Fruit fly (Drosophila melanogaster) whole organism, embryonic: ENCODE data around the gene CG11396.
A peak's percentile ranks its signal among the peaks of the same experiment; 100 is the strongest.

Experiments
- Bdp1 ChIP-seq: fragments of 200-800 bp; sonication (Bioruptor generic); optimal IDR thresholded peaks from 3 replicates; lab custom pipeline; 2016; ENCODE audit warnings: missing biosample characterization, missing genetic modification characterization
- Bgb ChIP-seq: fragments of 200-800 bp; sonication (Bioruptor generic); IDR thresholded peaks from 2 replicates; pipeline ENCODE4 v1.3.6; 2022; ENCODE audit warnings: missing biosample characterization, missing genetic modification characterization; ENCODE audit not compliant: partially characterized antibody
- CG10366 ChIP-seq: fragments of 200-800 bp; sonication (Bioruptor generic); IDR thresholded peaks from 2 replicates; pipeline ENCODE4 v1.3.6; 2022; ENCODE audit warnings: missing biosample characterization, missing genetic modification characterization
- CG10462 ChIP-seq: fragments of 200-800 bp; sonication (Bioruptor generic); optimal IDR thresholded peaks from 2 replicates; lab custom pipeline; 2016; ENCODE audit warnings: missing biosample characterization, missing genetic modification characterization
- CG11696 ChIP-seq: fragments of 200-800 bp; sonication (Bioruptor generic); IDR thresholded peaks from 2 replicates; pipeline ENCODE4 v1.3.6; 2022; ENCODE audit warnings: missing biosample characterization, missing genetic modification characterization
- CG14667 ChIP-seq: fragments of 200-800 bp; sonication (Bioruptor generic); IDR thresholded peaks from 2 replicates; pipeline ENCODE4 v1.3.6; 2022; ENCODE audit warnings: missing biosample characterization, missing genetic modification characterization
- CG1647 ChIP-seq: fragments of 200-800 bp; sonication (Bioruptor generic); optimal IDR thresholded peaks from 3 replicates; lab custom pipeline; 2016; ENCODE audit warnings: missing biosample characterization, missing genetic modification characterization
- CG18619 ChIP-seq: fragments of 200-800 bp; sonication (Bioruptor generic); optimal IDR thresholded peaks from 3 replicates; lab custom pipeline; 2017; ENCODE audit warnings: missing biosample characterization, mild to moderate bottlenecking, missing genetic modification characterization
- CG2678 ChIP-seq: fragments of 200-800 bp; sonication (Bioruptor generic); optimal IDR thresholded peaks from 3 replicates; lab custom pipeline; 2019; ENCODE audit warnings: missing biosample characterization, mild to moderate bottlenecking, missing genetic modification characterization, moderate library complexity
- CG3281 ChIP-seq: fragments of 200-800 bp; sonication (Bioruptor generic); optimal IDR thresholded peaks from 3 replicates; lab custom pipeline; 2017; ENCODE audit warnings: missing biosample characterization, mild to moderate bottlenecking, missing genetic modification characterization
- CG34376 ChIP-seq: fragments of 200-800 bp; sonication (Bioruptor generic); optimal IDR thresholded peaks from 2 replicates; lab custom pipeline; 2018; ENCODE audit warnings: missing biosample characterization, mild to moderate bottlenecking, missing genetic modification characterization
- CG3726 ChIP-seq: fragments of 200-800 bp; sonication (Bioruptor generic); IDR thresholded peaks from 3 replicates; pipeline ENCODE4, ENCODE4 v1.3.6; 2022; ENCODE audit warnings: missing biosample characterization, missing genetic modification characterization
- CG4328 ChIP-seq: fragments of 200-800 bp; sonication (Bioruptor generic); optimal IDR thresholded peaks from 3 replicates; lab custom pipeline; 2017; ENCODE audit warnings: missing biosample characterization, missing genetic modification reagents, missing genetic modification characterization
- CG6689 ChIP-seq: fragments of 200-800 bp; sonication (Bioruptor generic); IDR thresholded peaks from 2 replicates; pipeline ENCODE4 v1.3.6; 2022; ENCODE audit warnings: missing biosample characterization, missing genetic modification characterization
- CG7271 ChIP-seq: fragments of 200-800 bp; sonication (Bioruptor generic); optimal IDR thresholded peaks from 2 replicates; lab custom pipeline; 2018; ENCODE audit warnings: missing biosample characterization, mild to moderate bottlenecking, missing genetic modification characterization, moderate library complexity
- CG8359 ChIP-seq: fragments of 200-800 bp; sonication (Bioruptor generic); optimal IDR thresholded peaks from 2 replicates; lab custom pipeline; 2017; ENCODE audit warnings: missing biosample characterization, mild to moderate bottlenecking, missing genetic modification characterization, borderline replicate concordance
- CG8388 ChIP-seq: fragments of 200-800 bp; sonication (Bioruptor generic); optimal IDR thresholded peaks from 2 replicates; lab custom pipeline; 2019; ENCODE audit warnings: missing biosample characterization, mild to moderate bottlenecking, missing genetic modification characterization, moderate library complexity
- CG9817 ChIP-seq: fragments of 200-800 bp; sonication (Bioruptor generic); optimal IDR thresholded peaks from 2 replicates; lab custom pipeline; 2018; ENCODE audit warnings: missing biosample characterization, mild to moderate bottlenecking, missing genetic modification characterization, moderate library complexity
- CHES-1-like ChIP-seq: fragments of 200-800 bp; sonication (Bioruptor generic); optimal IDR thresholded peaks from 2 replicates; lab custom pipeline; 2016; ENCODE audit warnings: missing biosample characterization, missing genetic modification characterization
- CrebB ChIP-seq: fragments of 200-800 bp; sonication (Bioruptor generic); optimal IDR thresholded peaks from 3 replicates; lab custom pipeline; 2018; ENCODE audit warnings: missing biosample characterization, mild to moderate bottlenecking, missing genetic modification characterization
- Doc3 ChIP-seq: fragments of 200-800 bp; sonication (Bioruptor generic); IDR thresholded peaks from 3 replicates; pipeline ENCODE4 v1.3.6; 2022; ENCODE audit warnings: missing biosample characterization, missing genetic modification characterization; ENCODE audit not compliant: partially characterized antibody
- HLH3B ChIP-seq: fragments of 200-800 bp; sonication (Bioruptor generic); IDR thresholded peaks from 2 replicates; pipeline ENCODE4 v1.3.6; 2022; ENCODE audit warnings: missing biosample characterization, missing genetic modification characterization
- Kr ChIP-seq: fragments of 200-800 bp; sonication (Bioruptor generic); optimal IDR thresholded peaks from 2 replicates; lab custom pipeline; 2017; ENCODE audit warnings: missing biosample characterization, mild to moderate bottlenecking, missing genetic modification characterization
- Myb ChIP-seq: fragments of 200-800 bp; sonication (Bioruptor generic); optimal IDR thresholded peaks from 2 replicates; lab custom pipeline; 2016; ENCODE audit warnings: missing biosample characterization, missing genetic modification characterization
- Optix ChIP-seq: fragments of 200-800 bp; sonication (Bioruptor generic); IDR thresholded peaks from 3 replicates; pipeline ENCODE4 v1.3.6; 2022; ENCODE audit warnings: missing biosample characterization, missing genetic modification characterization
- Spps ChIP-seq: fragments of 200-800 bp; sonication (Bioruptor generic); optimal IDR thresholded peaks from 2 replicates; lab custom pipeline; 2018; ENCODE audit warnings: missing biosample characterization, mild to moderate bottlenecking, missing genetic modification characterization
- TFAM ChIP-seq: fragments of 200-800 bp; sonication (Bioruptor generic); optimal IDR thresholded peaks from 2 replicates; lab custom pipeline; 2017; ENCODE audit warnings: missing biosample characterization, missing genetic modification characterization, inconsistent platforms
- YL-1 ChIP-seq: fragments of 200-800 bp; sonication (Bioruptor generic); optimal IDR thresholded peaks from 3 replicates; lab custom pipeline; 2017; ENCODE audit warnings: missing biosample characterization, mild to moderate bottlenecking, missing genetic modification characterization
- ac ChIP-seq: fragments of 200-800 bp; sonication (Bioruptor generic); optimal IDR thresholded peaks from 3 replicates; lab custom pipeline; 2017; ENCODE audit warnings: missing biosample characterization, mild to moderate bottlenecking, missing genetic modification characterization
- amos ChIP-seq: fragments of 200-800 bp; sonication (Bioruptor generic); IDR thresholded peaks from 2 replicates; pipeline ENCODE4 v1.3.6; 2022; ENCODE audit warnings: missing biosample characterization, missing genetic modification characterization; ENCODE audit not compliant: partially characterized antibody
- bowl ChIP-seq: fragments of 200-800 bp; sonication (Bioruptor generic); IDR thresholded peaks from 2 replicates; pipeline ENCODE4 v1.3.6; 2022; ENCODE audit warnings: missing biosample characterization, missing genetic modification characterization
- btn ChIP-seq: fragments of 200-800 bp; sonication (Bioruptor generic); optimal IDR thresholded peaks from 2 replicates; lab custom pipeline; 2016; ENCODE audit warnings: missing biosample characterization, missing genetic modification characterization
- chinmo ChIP-seq: fragments of 200-800 bp; sonication (Bioruptor generic); IDR thresholded peaks from 4 replicates; pipeline ENCODE4 v1.3.6; 2022; ENCODE audit warnings: missing biosample characterization, missing genetic modification characterization; ENCODE audit not compliant: partially characterized antibody
- crp ChIP-seq, 2 experiments: fragments of 200-800 bp; sonication (Bioruptor generic); optimal IDR thresholded peaks; 2 replicates in 1 of 2; 3 replicates in 1 of 2; lab custom pipeline; 2017; ENCODE audit warnings: missing biosample characterization in 2 of 2, missing genetic modification characterization in 2 of 2, mild to moderate bottlenecking in 1 of 2, moderate library complexity in 1 of 2
- cwo ChIP-seq: fragments of 200-800 bp; sonication (Bioruptor generic); optimal IDR thresholded peaks from 3 replicates; lab custom pipeline; 2017; ENCODE audit warnings: missing biosample characterization, missing genetic modification characterization, mild to moderate bottlenecking, moderate library complexity, missing genetic modification reagents
- dimm ChIP-seq: fragments of 200-800 bp; sonication (Bioruptor generic); IDR thresholded peaks from 2 replicates; pipeline ENCODE4 v1.3.6; 2022; ENCODE audit warnings: missing biosample characterization, missing genetic modification characterization
- dysf ChIP-seq: fragments of 200-800 bp; sonication (Bioruptor generic); IDR thresholded peaks from 3 replicates; pipeline ENCODE4 v1.3.6; 2022; ENCODE audit warnings: missing biosample characterization, missing genetic modification characterization
- gro ChIP-seq: fragments of 200-800 bp; sonication (Bioruptor generic); optimal IDR thresholded peaks from 2 replicates; lab custom pipeline; 2016; ENCODE audit warnings: missing biosample characterization, missing genetic modification characterization
- gt ChIP-seq: fragments of 200-800 bp; sonication (Bioruptor generic); IDR thresholded peaks from 2 replicates; pipeline ENCODE4 v1.3.6; 2022; ENCODE audit warnings: missing biosample characterization, missing genetic modification characterization
- peb ChIP-seq: fragments of 200-800 bp; sonication (Bioruptor generic); IDR thresholded peaks from 2 replicates; pipeline ENCODE4 v1.3.6; 2022; ENCODE audit warnings: missing biosample characterization, missing genetic modification characterization
- pzg ChIP-seq: fragments of 200-800 bp; sonication (Bioruptor generic); optimal IDR thresholded peaks from 3 replicates; lab custom pipeline; 2018; ENCODE audit warnings: missing biosample characterization, mild to moderate bottlenecking, missing genetic modification characterization, moderate library complexity
- row ChIP-seq: fragments of 200-800 bp; sonication (Bioruptor generic); IDR thresholded peaks from 3 replicates; pipeline ENCODE4 v1.3.6; 2022; ENCODE audit warnings: missing biosample characterization, missing genetic modification characterization
- sens ChIP-seq: fragments of 200-800 bp; sonication (Bioruptor generic); peaks from one replicate; lab custom pipeline; 2016; ENCODE audit warnings: missing biosample characterization, missing genetic modification characterization
- sisA ChIP-seq: fragments of 200-800 bp; sonication (Bioruptor generic); IDR thresholded peaks from 2 replicates; pipeline ENCODE4 v1.3.6; 2022; ENCODE audit warnings: missing biosample characterization, missing genetic modification characterization
- slp2 ChIP-seq: fragments of 200-800 bp; sonication (Bioruptor generic); optimal IDR thresholded peaks from 2 replicates; lab custom pipeline; 2016; ENCODE audit warnings: missing biosample characterization, missing genetic modification characterization
- sna ChIP-seq: fragments of 200-800 bp; sonication (Bioruptor generic); IDR thresholded peaks from 2 replicates; pipeline ENCODE4 v1.3.6; 2022; ENCODE audit warnings: missing biosample characterization, missing genetic modification characterization; ENCODE audit not compliant: partially characterized antibody
- sug ChIP-seq: fragments of 200-800 bp; optimal IDR thresholded peaks from 2 replicates; lab custom pipeline; 2019; ENCODE audit warnings: missing biosample characterization, mild to moderate bottlenecking, missing genetic modification characterization, moderate library complexity
- tgo ChIP-seq: fragments of 200-800 bp; sonication (Bioruptor generic); IDR thresholded peaks from 3 replicates; pipeline ENCODE4 v1.3.6; 2022; ENCODE audit warnings: missing biosample characterization, missing genetic modification characterization
- wek ChIP-seq: fragments of 200-800 bp; sonication (Bioruptor generic); optimal IDR thresholded peaks from 3 replicates; lab custom pipeline; 2018; ENCODE audit warnings: missing biosample characterization, mild to moderate bottlenecking, missing genetic modification characterization, moderate library complexity
- zen2 ChIP-seq: fragments of 200-800 bp; sonication (Bioruptor generic); IDR thresholded peaks from 3 replicates; pipeline ENCODE4 v1.3.6; 2022; ENCODE audit warnings: missing biosample characterization, missing genetic modification characterization; ENCODE audit not compliant: partially characterized antibody

The CG11396 gene

dm6 chr3L:20787835-20788380 lies at the start of gene CG11396:
Gene CG11396, minus strand, starts transcription at chr3L:20788137.
- TF ChIP-seq CG3726 (GFP tag; lab: Robert Waterston, UW): no peak
- no peak for TF ChIP-seq slp2 (GFP tag; lab: Kevin White, UChicago)
- TF ChIP-seq amos (GFP tag; lab: Robert Waterston, UW): peak; percentile 97
- TF ChIP-seq sens (GFP tag; lab: Kevin White, UChicago): peak; percentile 52
- no peak for TF ChIP-seq gro (GFP tag; lab: Kevin White, UChicago)
- no peak for TF ChIP-seq bowl (GFP tag; lab: Robert Waterston, UW)
- no peak for TF ChIP-seq CG4328 (GFP tag; lab: Kevin White, UChicago)
- TF ChIP-seq gt: no peak
- no peak for TF ChIP-seq sisA (GFP tag; lab: Robert Waterston, UW)
- no peak for TF ChIP-seq dysf (GFP tag; lab: Robert Waterston, UW)
- no peak for TF ChIP-seq Spps (tag; lab: Kevin White, UChicago)
- TF ChIP-seq CG10462 (GFP tag; lab: Kevin White, UChicago): no peak
- peak; percentile 97 for TF ChIP-seq chinmo (GFP tag; lab: Robert Waterston, UW)
- no peak for TF ChIP-seq HLH3B (GFP tag; lab: Robert Waterston, UW)
- TF ChIP-seq Doc3 (GFP tag; lab: Robert Waterston, UW): peak; percentile 90
- TF ChIP-seq peb (GFP tag; lab: Robert Waterston, UW): no peak
- TF ChIP-seq wek (GFP tag; lab: Kevin White, UChicago): no peak
- TF ChIP-seq Kr: no peak
- TF ChIP-seq CG8388: no peak
- TF ChIP-seq TFAM: no peak
- TF ChIP-seq btn (GFP tag; lab: Kevin White, UChicago): no peak
- no peak for TF ChIP-seq crp (GFP tag; optimal IDR thresholded peaks at IDR 0.05; lab: Kevin White, UChicago)
- TF ChIP-seq CG1647 (GFP tag; lab: Kevin White, UChicago): no peak
- no peak for TF ChIP-seq Myb
- TF ChIP-seq Bdp1 (GFP tag; lab: Kevin White, UChicago): no peak
- TF ChIP-seq CG2678 (tag; lab: Kevin White, UChicago): no peak
- TF ChIP-seq CG8359: no peak
- peak; percentile 88 for TF ChIP-seq sna (GFP tag; lab: Robert Waterston, UW)
- no peak for TF ChIP-seq CG34376 (GFP tag; lab: Kevin White, UChicago)
- no peak for TF ChIP-seq CG3281 (GFP tag; lab: Kevin White, UChicago)
- no peak for TF ChIP-seq CG11696 (GFP tag; lab: Robert Waterston, UW)
- TF ChIP-seq cwo: no peak
- no peak for TF ChIP-seq CG14667 (GFP tag; lab: Robert Waterston, UW)
- peak; percentile 45; the same call in 2 of the 3 replicates for TF ChIP-seq row (GFP tag; lab: Robert Waterston, UW)
- no peak for TF ChIP-seq ac (GFP tag; lab: Kevin White, UChicago)
- TF ChIP-seq CG18619 (GFP tag; lab: Kevin White, UChicago): no peak
- TF ChIP-seq dimm (GFP tag; lab: Robert Waterston, UW): no peak
- no peak for TF ChIP-seq CG9817
- TF ChIP-seq CHES-1-like: no peak
- peak; percentile 97 for TF ChIP-seq Bgb
- TF ChIP-seq CrebB (tag; lab: Kevin White, UChicago): no peak
- TF ChIP-seq YL-1 (GFP tag; lab: Kevin White, UChicago): peak; percentile 10
- TF ChIP-seq sug (tag; lab: Kevin White, UChicago): no peak
- peak; percentile 94 for TF ChIP-seq zen2
- no peak for TF ChIP-seq CG10366
- TF ChIP-seq CG6689 (GFP tag; lab: Robert Waterston, UW): no peak
- TF ChIP-seq CG7271 (tag; lab: Kevin White, UChicago): no peak
- no peak for TF ChIP-seq tgo (GFP tag; lab: Robert Waterston, UW)
- no peak for TF ChIP-seq Optix (GFP tag; lab: Robert Waterston, UW)
- TF ChIP-seq pzg (GFP tag; lab: Kevin White, UChicago): peak; percentile 75
